Worm (Caenorhabditis elegans) whole organism, L2 larva: Measurements from ENCODE around the gene K07C5.2.

Experiments used
- C34F6.9 ChIP-seq: fragments of 150-350 bp; optimal IDR thresholded peaks from 2 replicates; lab custom pipeline; 2014; ENCODE audit warnings: missing biosample characterization, missing genetic modification characterization
- F13H6.1 ChIP-seq: sonication (generic microtip); optimal IDR thresholded peaks from 2 replicates; lab custom pipeline; 2016; ENCODE audit warnings: missing genetic modification characterization, missing compliant biosample characterization
- R02D3.7 ChIP-seq: fragments of 150-350 bp; optimal IDR thresholded peaks from 2 replicates; lab custom pipeline; 2014; ENCODE audit warnings: missing biosample characterization, missing genetic modification characterization
- Y55F3AM.14 ChIP-seq: fragments of 200-800 bp; sonication (Bioruptor generic); optimal IDR thresholded peaks from 2 replicates; lab custom pipeline; 2018; ENCODE audit warnings: mild to moderate bottlenecking, missing genetic modification characterization, missing compliant biosample characterization
- ZK546.5 ChIP-seq: sonication (generic microtip); optimal IDR thresholded peaks from 2 replicates; lab custom pipeline; 2017; ENCODE audit warnings: missing biosample characterization, missing genetic modification characterization
- alr-1 ChIP-seq: fragments of 150-350 bp; optimal IDR thresholded peaks from 2 replicates; lab custom pipeline; 2014; ENCODE audit warnings: missing biosample characterization, missing genetic modification characterization
- aly-2 ChIP-seq: fragments of 150-350 bp; optimal IDR thresholded peaks from 2 replicates; lab custom pipeline; 2014; ENCODE audit warnings: missing biosample characterization, missing genetic modification characterization
- ama-1 ChIP-seq: fragments of 150-350 bp; optimal IDR thresholded peaks from 2 replicates; lab custom pipeline; 2018; ENCODE audit warnings: inconsistent platforms
- blmp-1 ChIP-seq: sonication (generic microtip); optimal IDR thresholded peaks from 2 replicates; lab custom pipeline; 2017; ENCODE audit warnings: missing genetic modification characterization, mild to moderate bottlenecking, missing compliant biosample characterization, antibody characterized with exemption, moderate library complexity; ENCODE audit not compliant: insufficient read depth
- ceh-16 ChIP-seq: fragments of 150-350 bp; optimal IDR thresholded peaks from 2 replicates; lab custom pipeline; 2014; ENCODE audit warnings: missing biosample characterization, missing genetic modification characterization
- ceh-82 ChIP-seq: fragments of 150-350 bp; optimal IDR thresholded peaks from 2 replicates; lab custom pipeline; 2014; ENCODE audit warnings: missing biosample characterization, missing genetic modification characterization
- crh-2 ChIP-seq: sonication (generic microtip); optimal IDR thresholded peaks from 2 replicates; lab custom pipeline; 2017; ENCODE audit warnings: missing biosample characterization, missing genetic modification characterization
- dmd-4 ChIP-seq: sonication (generic microtip); optimal IDR thresholded peaks from 2 replicates; lab custom pipeline; 2017; ENCODE audit warnings: missing biosample characterization, missing genetic modification characterization
- elt-1 ChIP-seq: fragments of 150-350 bp; optimal IDR thresholded peaks from 2 replicates; lab custom pipeline; 2014; ENCODE audit warnings: missing biosample characterization, missing genetic modification characterization
- elt-3 ChIP-seq: sonication (generic microtip); optimal IDR thresholded peaks from 2 replicates; lab custom pipeline; 2017; ENCODE audit warnings: missing biosample characterization, missing genetic modification characterization
- fos-1 ChIP-seq: fragments of 150-350 bp; optimal IDR thresholded peaks from 2 replicates; lab custom pipeline; 2014; ENCODE audit warnings: missing biosample characterization, missing genetic modification characterization
- lin-11 ChIP-seq: fragments of 150-350 bp; sonication (generic microtip); optimal IDR thresholded peaks from 2 replicates; lab custom pipeline; 2014; ENCODE audit warnings: missing biosample characterization, missing genetic modification characterization, inconsistent platforms, mixed read lengths
- lin-13 ChIP-seq: fragments of 150-350 bp; optimal IDR thresholded peaks from 2 replicates; lab custom pipeline; 2014; ENCODE audit warnings: missing biosample characterization, missing genetic modification reagents, missing genetic modification characterization
- lin-39 ChIP-seq: fragments of 150-350 bp; optimal IDR thresholded peaks from 2 replicates; lab custom pipeline; 2014; ENCODE audit warnings: missing biosample characterization, missing genetic modification reagents, missing genetic modification characterization
- lsy-2 ChIP-seq, 2 experiments: fragments of 150-350 bp in 1 of 2; sonication (generic microtip) in 1 of 2; optimal IDR thresholded peaks; 2 replicates each; lab custom pipeline; 2014 to 2017; ENCODE audit warnings: missing biosample characterization in 2 of 2, missing genetic modification characterization in 2 of 2
- mab-5 ChIP-seq: fragments of 150-350 bp; optimal IDR thresholded peaks from 2 replicates; lab custom pipeline; 2014; ENCODE audit warnings: missing biosample characterization, missing genetic modification characterization
- mbf-1 ChIP-seq: sonication (generic microtip); optimal IDR thresholded peaks from 2 replicates; lab custom pipeline; 2017; ENCODE audit warnings: missing biosample characterization, missing genetic modification characterization
- mdl-1 ChIP-seq, 2 experiments: fragments of 150-350 bp in 1 of 2; sonication (generic microtip) in 1 of 2; optimal IDR thresholded peaks; 2 replicates each; lab custom pipeline; 2017; ENCODE audit warnings: missing biosample characterization in 2 of 2, missing genetic modification characterization in 2 of 2
- nhr-10 ChIP-seq: sonication (generic microtip); optimal IDR thresholded peaks from 2 replicates; lab custom pipeline; 2017; ENCODE audit warnings: missing biosample characterization, missing genetic modification characterization
- nhr-11 ChIP-seq: fragments of 150-350 bp; optimal IDR thresholded peaks from 2 replicates; lab custom pipeline; 2014; ENCODE audit warnings: missing biosample characterization, missing genetic modification characterization
- nhr-12 ChIP-seq: fragments of 150-350 bp; optimal IDR thresholded peaks from 2 replicates; lab custom pipeline; 2014; ENCODE audit warnings: missing biosample characterization, missing genetic modification characterization
- nhr-129 ChIP-seq: fragments of 150-350 bp; optimal IDR thresholded peaks from 2 replicates; lab custom pipeline; 2014; ENCODE audit warnings: missing biosample characterization, missing genetic modification characterization
- nhr-21 ChIP-seq: fragments of 150-350 bp; optimal IDR thresholded peaks from 2 replicates; lab custom pipeline; 2014; ENCODE audit warnings: missing biosample characterization, missing genetic modification characterization
- nhr-237 ChIP-seq: fragments of 150-350 bp; optimal IDR thresholded peaks from 2 replicates; lab custom pipeline; 2014; ENCODE audit warnings: missing biosample characterization, missing genetic modification characterization
- nhr-25 ChIP-seq: fragments of 150-350 bp; sonication (generic microtip); optimal IDR thresholded peaks from 3 replicates; lab custom pipeline; 2014; ENCODE audit warnings: missing biosample characterization, missing genetic modification characterization
- nhr-6 ChIP-seq: fragments of 150-350 bp; optimal IDR thresholded peaks from 2 replicates; lab custom pipeline; 2014; ENCODE audit warnings: missing biosample characterization, missing genetic modification characterization
- nhr-77 ChIP-seq: fragments of 150-350 bp; optimal IDR thresholded peaks from 2 replicates; lab custom pipeline; 2014; ENCODE audit warnings: missing biosample characterization, missing genetic modification characterization
- peb-1 ChIP-seq: fragments of 150-350 bp; optimal IDR thresholded peaks from 2 replicates; lab custom pipeline; 2014; ENCODE audit warnings: missing biosample characterization, missing genetic modification characterization
- sem-4 ChIP-seq: fragments of 150-350 bp; optimal IDR thresholded peaks from 2 replicates; lab custom pipeline; 2014; ENCODE audit warnings: missing biosample characterization, missing genetic modification reagents, missing genetic modification characterization
- skn-1 ChIP-seq: sonication (generic microtip); optimal IDR thresholded peaks from 2 replicates; lab custom pipeline; 2017; ENCODE audit warnings: missing biosample characterization, missing genetic modification characterization
- sma-3 ChIP-seq: sonication (generic microtip); optimal IDR thresholded peaks from 2 replicates; lab custom pipeline; 2016; ENCODE audit warnings: missing genetic modification reagents, missing genetic modification characterization, missing compliant biosample characterization
- sma-9 ChIP-seq, 2 experiments: fragments of 150-350 bp in 1 of 2; sonication (generic microtip) in 1 of 2; optimal IDR thresholded peaks; 2 replicates each; lab custom pipeline; 2014 to 2016; ENCODE audit warnings: missing genetic modification characterization in 2 of 2, mild to moderate bottlenecking in 1 of 2, missing biosample characterization in 1 of 2, missing compliant biosample characterization in 1 of 2, missing genetic modification reagents in 1 of 2, moderate library complexity in 1 of 2
- snpc-4 ChIP-seq: fragments of 150-350 bp; optimal IDR thresholded peaks from 2 replicates; lab custom pipeline; 2014; ENCODE audit warnings: missing biosample characterization, missing genetic modification characterization
- unc-39 ChIP-seq: fragments of 150-350 bp; optimal IDR thresholded peaks from 2 replicates; lab custom pipeline; 2014; ENCODE audit warnings: missing biosample characterization, missing genetic modification characterization
- unc-55 ChIP-seq: fragments of 150-350 bp; sonication (generic microtip); optimal IDR thresholded peaks from 3 replicates; lab custom pipeline; 2014; ENCODE audit warnings: missing biosample characterization, missing genetic modification reagents, missing genetic modification characterization
- unc-62 ChIP-seq: fragments of 150-350 bp; optimal IDR thresholded peaks from 2 replicates; lab custom pipeline; 2014; ENCODE audit warnings: missing biosample characterization, missing genetic modification reagents, missing genetic modification characterization
- zag-1 ChIP-seq: fragments of 150-350 bp; optimal IDR thresholded peaks from 2 replicates; lab custom pipeline; 2014; ENCODE audit warnings: missing biosample characterization, missing genetic modification characterization
- ztf-1 ChIP-seq: fragments of 200-800 bp; sonication (Bioruptor generic); conservative IDR thresholded peaks from 2 replicates; pipeline ENCODE4 v1.3.6; 2022; ENCODE audit warnings: missing genetic modification characterization, missing compliant biosample characterization
- ztf-11 ChIP-seq: sonication (generic microtip); optimal IDR thresholded peaks from 2 replicates; lab custom pipeline; 2017; ENCODE audit warnings: missing biosample characterization, missing genetic modification characterization
- ztf-4 ChIP-seq: fragments of 150-350 bp; optimal IDR thresholded peaks from 2 replicates; lab custom pipeline; 2014; ENCODE audit warnings: missing biosample characterization, missing genetic modification characterization

Gene K07C5.2

DNA sequence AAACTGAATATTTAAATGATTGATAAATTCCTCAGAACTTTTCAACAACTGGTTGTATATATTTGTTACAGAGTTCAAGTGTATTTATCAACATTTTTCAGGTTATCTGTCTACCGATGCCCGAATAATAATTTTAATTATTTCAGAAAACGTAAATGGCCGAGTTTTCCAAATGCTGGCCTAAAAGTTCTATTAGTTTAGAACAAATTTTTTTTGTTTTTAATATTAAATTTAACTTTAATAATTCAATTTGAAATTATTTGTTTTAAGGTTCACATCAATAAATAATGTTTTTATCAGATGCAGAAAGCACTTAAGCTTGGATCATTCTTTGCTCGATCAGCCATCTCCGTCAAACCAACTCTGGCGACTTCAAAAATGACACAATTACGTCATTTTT lies 24.9 kb upstream of the K07C5.2 start, which contains the start of gene trx-2:
Gene trx-2, plus strand, starts transcription at position 301 of the 400 bp plus-strand sequence.
- TF ChIP-seq lin-13 (GFP tag; lab: Kevin White, UChicago) (no peak), unc-39 (tag; lab: Kevin White, UChicago) (no peak), snpc-4 (tag; lab: Kevin White, UChicago) (no peak)

DNA sequence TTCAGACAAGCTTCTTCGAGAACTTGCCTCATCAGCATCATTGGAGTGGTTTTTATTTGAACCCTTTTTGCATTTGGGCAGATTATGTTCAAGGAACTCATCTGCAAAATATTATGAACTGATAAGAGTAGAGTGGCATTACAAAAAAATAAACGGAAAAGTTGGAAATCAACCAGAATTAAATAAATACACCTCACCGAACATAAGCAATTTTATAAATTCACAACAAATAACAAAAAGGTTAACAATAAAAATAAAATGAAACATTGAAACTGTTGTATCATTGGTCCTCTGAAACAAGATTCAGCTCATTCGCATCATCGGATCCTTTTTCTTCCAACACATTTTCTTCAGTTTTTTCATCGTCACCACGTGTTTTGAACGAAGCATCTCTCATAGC lies 22.0 kb upstream of the K07C5.2 start, which contains the start of gene asps-1:
Gene asps-1, minus strand, starts transcription at position 101 of the 400 bp plus-strand sequence.
- TF ChIP-seq sem-4 (tag; lab: Kevin White, UChicago) (no peak), nhr-10 (no peak), sma-3 (GFP tag; lab: Kevin White, UChicago) (no peak), alr-1 (tag; lab: Kevin White, UChicago) (no peak), lsy-2 (tag; optimal IDR thresholded peaks at IDR 0.05; lab: Kevin White, UChicago) (no peak), R02D3.7 (no peak), nhr-12 (tag; lab: Kevin White, UChicago) (no peak), nhr-21 (no peak), C34F6.9 (tag; lab: Kevin White, UChicago) (no peak), unc-39 (tag; lab: Kevin White, UChicago) (no peak), ama-1 (lab: Kevin White, UChicago) (no peak)

DNA sequence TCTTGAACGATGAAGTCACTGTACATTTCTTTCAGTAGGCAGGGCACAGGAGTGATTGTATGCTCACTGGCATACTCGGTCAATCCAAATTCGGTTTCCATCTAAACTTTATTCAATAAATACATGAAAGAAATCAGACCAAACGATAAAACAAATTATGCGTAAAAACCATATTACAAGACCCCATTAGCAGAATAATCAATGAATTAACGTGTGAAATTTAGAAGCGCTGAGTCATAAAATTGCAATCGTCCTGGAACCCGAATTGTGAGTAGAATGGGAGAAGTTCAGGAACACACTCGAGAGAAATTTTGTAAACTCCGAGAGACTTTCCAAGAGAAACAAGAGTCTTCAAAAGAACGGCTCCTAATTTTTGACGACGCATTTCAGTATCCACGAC lies 19.9 kb upstream of the K07C5.2 start, which contains the start of gene B0024.11:
Gene B0024.11, minus strand, starts transcription at position 101 of the 400 bp plus-strand sequence.
- no peak for TF ChIP-seq elt-3 (tag; lab: Kevin White, UChicago)
- TF ChIP-seq nhr-10: no peak
- no peak for TF ChIP-seq skn-1
- TF ChIP-seq, all 48 proteins: peak for 0

DNA sequence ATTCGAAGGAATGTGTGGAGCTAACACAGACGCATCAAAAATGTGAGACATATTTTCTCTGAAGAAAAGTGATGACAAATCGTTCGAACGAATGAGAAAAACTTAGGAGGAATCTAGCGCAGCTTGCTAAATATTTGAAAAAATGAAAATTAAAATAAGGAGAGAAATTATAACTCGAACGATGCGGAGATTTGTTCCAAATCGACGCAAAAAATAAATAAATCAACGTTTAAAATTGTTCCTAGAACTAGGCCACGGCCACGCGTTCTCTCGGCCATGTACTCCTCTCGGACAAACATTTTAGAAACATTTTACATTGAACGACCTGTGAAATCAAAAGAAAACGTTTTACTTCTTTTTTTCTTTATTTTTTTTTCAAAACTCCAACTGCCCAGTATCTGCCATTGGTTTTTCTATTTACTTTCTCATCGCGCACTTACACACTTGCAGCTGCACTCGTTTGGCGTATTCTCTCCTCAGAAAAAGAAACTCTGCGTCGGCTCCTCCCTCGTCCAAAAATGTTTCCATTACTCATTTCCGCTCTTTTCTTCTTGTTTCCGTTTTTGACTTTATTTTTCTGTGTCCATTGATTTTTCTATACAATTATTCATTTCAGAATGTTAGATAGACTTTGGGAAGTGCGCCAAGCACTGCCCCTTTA lies 19.1 kb upstream of the K07C5.2 start, which contains the start of the genes gna-1 and B0024.13:
Gene gna-1, minus strand, starts transcription at position 51 of the 661 bp plus-strand sequence.
Gene B0024.13, plus strand, starts transcription at position 611 of the 661 bp plus-strand sequence.
- no peak for TF ChIP-seq peb-1 (tag; lab: Kevin White, UChicago)
- no peak for TF ChIP-seq ceh-16 (tag; lab: Kevin White, UChicago)
- TF ChIP-seq fos-1: peak; percentile 34
- no peak for TF ChIP-seq nhr-237
- TF ChIP-seq lin-11 (tag; lab: Kevin White, UChicago): no peak
- TF ChIP-seq snpc-4 (tag; lab: Kevin White, UChicago): peak; percentile 53
- no peak for TF ChIP-seq lin-13 (GFP tag; lab: Kevin White, UChicago)
- no peak for TF ChIP-seq aly-2
- no peak for TF ChIP-seq mab-5
- no peak for TF ChIP-seq dmd-4 (tag; lab: Kevin White, UChicago)
- TF ChIP-seq elt-1: no peak
- TF ChIP-seq unc-62 (GFP tag; lab: Kevin White, UChicago): no peak
- TF ChIP-seq blmp-1 (tag; lab: Kevin White, UChicago): no peak
- no peak for TF ChIP-seq ztf-4
- TF ChIP-seq nhr-12 (tag; lab: Kevin White, UChicago): no peak
- peak; percentile 52 for TF ChIP-seq F13H6.1 (tag; lab: Kevin White, UChicago)
- no peak for TF ChIP-seq Y55F3AM.14 (GFP tag; lab: Kevin White, UChicago)
- no peak for TF ChIP-seq nhr-25 (tag; lab: Kevin White, UChicago)
- no peak for TF ChIP-seq alr-1 (tag; lab: Kevin White, UChicago)
- no peak for TF ChIP-seq nhr-11
- no peak for TF ChIP-seq elt-3 (tag; lab: Kevin White, UChicago)
- peak; percentile 86 for TF ChIP-seq sma-9 (GFP tag; optimal IDR thresholded peaks at IDR 0.05; lab: Kevin White, UChicago)
- TF ChIP-seq sma-9 (tag; optimal IDR thresholded peaks at IDR 0.05; lab: Kevin White, UChicago): no peak
- TF ChIP-seq crh-2 (tag; lab: Kevin White, UChicago): peak; percentile 66
- no peak for TF ChIP-seq nhr-6 (tag; lab: Kevin White, UChicago)
- TF ChIP-seq nhr-129 (tag; lab: Kevin White, UChicago): peak; percentile 25
- no peak for TF ChIP-seq ZK546.5 (tag; lab: Kevin White, UChicago)
- no peak for TF ChIP-seq nhr-21
- no peak for TF ChIP-seq unc-39 (tag; lab: Kevin White, UChicago)
- no peak for TF ChIP-seq R02D3.7
- TF ChIP-seq ceh-82 (tag; lab: Kevin White, UChicago): no peak
- TF ChIP-seq ama-1 (lab: Kevin White, UChicago): no peak
- TF ChIP-seq lin-39: no peak
- TF ChIP-seq mdl-1 (tag; optimal IDR thresholded peaks at IDR 0.05; lab: Kevin White, UChicago): no peak
- TF ChIP-seq ztf-11: no peak
- no peak for TF ChIP-seq lsy-2 (tag; optimal IDR thresholded peaks at IDR 0.05; lab: Kevin White, UChicago)
- TF ChIP-seq unc-55 (GFP tag; lab: Kevin White, UChicago): no peak
- no peak for TF ChIP-seq ztf-1 (GFP tag; lab: Robert Waterston, UW)
- no peak for TF ChIP-seq mbf-1 (tag; lab: Kevin White, UChicago)
- TF ChIP-seq zag-1 (tag; lab: Kevin White, UChicago): no peak
- peak; percentile 69 for TF ChIP-seq C34F6.9 (tag; lab: Kevin White, UChicago)
- no peak for TF ChIP-seq skn-1
- TF ChIP-seq sma-3 (GFP tag; lab: Kevin White, UChicago): peak; percentile 76
- TF ChIP-seq nhr-77: no peak
- TF ChIP-seq nhr-10: no peak
